Fruit fly (Drosophila melanogaster) whole organism, embryonic: ENCODE data around the gene CG31075.

Source experiments
- Abd-B ChIP-seq: fragments of 200-800 bp; sonication (Bioruptor generic); optimal IDR thresholded peaks from 2 replicates; lab custom pipeline; 2018; ENCODE audit warnings: missing biosample characterization, mild to moderate bottlenecking, missing genetic modification characterization, moderate library complexity
- Atf3 ChIP-seq: fragments of 200-800 bp; sonication (Bioruptor generic); optimal IDR thresholded peaks from 3 replicates; lab custom pipeline; 2016; ENCODE audit warnings: missing biosample characterization, missing genetic modification characterization
- Atf6 ChIP-seq: fragments of 200-800 bp; sonication (Bioruptor generic); IDR thresholded peaks from 2 replicates; pipeline ENCODE4 v1.3.6; 2022; ENCODE audit warnings: missing biosample characterization, missing genetic modification characterization
- Awh ChIP-seq: fragments of 200-800 bp; sonication (Bioruptor generic); IDR thresholded peaks from 2 replicates; pipeline ENCODE4, ENCODE4 v1.3.6; 2022; ENCODE audit warnings: missing biosample characterization, missing genetic modification characterization
- CG10462 ChIP-seq: fragments of 200-800 bp; sonication (Bioruptor generic); optimal IDR thresholded peaks from 2 replicates; lab custom pipeline; 2016; ENCODE audit warnings: missing biosample characterization, missing genetic modification characterization
- CG1233 ChIP-seq: fragments of 200-800 bp; sonication (Bioruptor generic); optimal IDR thresholded peaks from 4 replicates; lab custom pipeline; 2018; ENCODE audit warnings: missing biosample characterization, mild to moderate bottlenecking, missing genetic modification characterization
- CG12744 ChIP-seq: fragments of 200-800 bp; sonication (Bioruptor generic); optimal IDR thresholded peaks from 2 replicates; lab custom pipeline; 2016; ENCODE audit warnings: missing biosample characterization, missing genetic modification characterization
- CG12769 ChIP-seq: fragments of 200-800 bp; sonication (Bioruptor generic); optimal IDR thresholded peaks from 2 replicates; lab custom pipeline; 2019; ENCODE audit warnings: missing biosample characterization, mild to moderate bottlenecking, missing genetic modification characterization, moderate library complexity
- CG14050 ChIP-seq: fragments of 200-800 bp; sonication (Bioruptor generic); IDR thresholded peaks from 3 replicates; pipeline ENCODE4 v1.3.6; 2022; ENCODE audit warnings: missing biosample characterization, missing genetic modification characterization
- CG15479 ChIP-seq: fragments of 200-800 bp; sonication (Bioruptor generic); optimal IDR thresholded peaks from 3 replicates; lab custom pipeline; 2019; ENCODE audit warnings: missing biosample characterization, mild to moderate bottlenecking, missing genetic modification characterization, moderate library complexity
- CG18476 ChIP-seq: fragments of 200-800 bp; sonication (Bioruptor generic); optimal IDR thresholded peaks from 2 replicates; lab custom pipeline; 2016; ENCODE audit warnings: missing biosample characterization, mild to moderate bottlenecking, missing genetic modification characterization
- CG18764 ChIP-seq: fragments of 200-800 bp; sonication (Bioruptor generic); optimal IDR thresholded peaks from 3 replicates; lab custom pipeline; 2016; ENCODE audit warnings: missing biosample characterization, missing genetic modification characterization
- CG2202 ChIP-seq: fragments of 200-800 bp; sonication (Bioruptor generic); optimal IDR thresholded peaks from 2 replicates; lab custom pipeline; 2018; ENCODE audit warnings: missing biosample characterization, mild to moderate bottlenecking, missing genetic modification characterization
- CG31365 ChIP-seq: fragments of 200-800 bp; sonication (Bioruptor generic); optimal IDR thresholded peaks from 2 replicates; lab custom pipeline; 2018; ENCODE audit warnings: missing biosample characterization, mild to moderate bottlenecking, missing genetic modification characterization
- CG3847 ChIP-seq: fragments of 200-800 bp; sonication (Bioruptor generic); IDR thresholded peaks from 2 replicates; pipeline ENCODE4 v1.3.6; 2022; ENCODE audit warnings: missing biosample characterization, missing genetic modification characterization
- CG4854 ChIP-seq: fragments of 200-800 bp; sonication (Bioruptor generic); optimal IDR thresholded peaks from 2 replicates; lab custom pipeline; 2016; ENCODE audit warnings: missing biosample characterization, missing genetic modification characterization, inconsistent platforms
- CG5953 ChIP-seq: fragments of 200-800 bp; sonication (Bioruptor generic); IDR thresholded peaks from 2 replicates; pipeline ENCODE4 v1.3.6; 2022; ENCODE audit warnings: missing biosample characterization, missing genetic modification characterization
- CG7271 ChIP-seq: fragments of 200-800 bp; sonication (Bioruptor generic); optimal IDR thresholded peaks from 2 replicates; lab custom pipeline; 2018; ENCODE audit warnings: missing biosample characterization, mild to moderate bottlenecking, missing genetic modification characterization, moderate library complexity
- CG7839 ChIP-seq: fragments of 200-800 bp; sonication (Bioruptor generic); optimal IDR thresholded peaks from 3 replicates; lab custom pipeline; 2018; ENCODE audit warnings: missing biosample characterization, mild to moderate bottlenecking, missing genetic modification characterization, moderate library complexity
- CG7987 ChIP-seq: fragments of 200-800 bp; sonication (Bioruptor generic); optimal IDR thresholded peaks from 2 replicates; lab custom pipeline; 2018; ENCODE audit warnings: missing biosample characterization, mild to moderate bottlenecking, missing genetic modification characterization, moderate library complexity
- CG8924 ChIP-seq: fragments of 200-800 bp; optimal IDR thresholded peaks from 3 replicates; lab custom pipeline; 2019; ENCODE audit warnings: missing biosample characterization, mild to moderate bottlenecking, missing genetic modification characterization, moderate library complexity
- CG9727 ChIP-seq: fragments of 200-800 bp; sonication (Bioruptor generic); optimal IDR thresholded peaks from 3 replicates; lab custom pipeline; 2017; ENCODE audit warnings: missing biosample characterization, mild to moderate bottlenecking, missing genetic modification characterization
- CG9876 ChIP-seq: fragments of 200-800 bp; sonication (Bioruptor generic); optimal IDR thresholded peaks from 2 replicates; lab custom pipeline; 2016; ENCODE audit warnings: missing biosample characterization, missing genetic modification characterization
- Chrac-16 ChIP-seq: fragments of 200-800 bp; sonication (Bioruptor generic); optimal IDR thresholded peaks from 3 replicates; lab custom pipeline; 2016; ENCODE audit warnings: missing biosample characterization, missing genetic modification characterization
- Dip3 ChIP-seq: fragments of 200-800 bp; sonication (Bioruptor generic); optimal IDR thresholded peaks from 3 replicates; lab custom pipeline; 2016; ENCODE audit warnings: missing biosample characterization, missing genetic modification characterization
- GATAe ChIP-seq: fragments of 200-800 bp; sonication (Bioruptor generic); conservative IDR thresholded peaks from 2 replicates; pipeline ENCODE4 v1.3.6; 2022; ENCODE audit warnings: missing biosample characterization, missing genetic modification characterization
- Hey ChIP-seq: fragments of 200-800 bp; sonication (Bioruptor generic); optimal IDR thresholded peaks from 3 replicates; lab custom pipeline; 2018; ENCODE audit warnings: missing biosample characterization, mild to moderate bottlenecking, missing genetic modification characterization
- Hr39 ChIP-seq: fragments of >200 bp; optimal IDR thresholded peaks from 2 replicates; lab custom pipeline; 2017
- Jarid2 ChIP-seq: fragments of 200-800 bp; sonication (Bioruptor generic); optimal IDR thresholded peaks from 3 replicates; lab custom pipeline; 2017; ENCODE audit warnings: mild to moderate bottlenecking, missing biosample characterization, missing genetic modification reagents, missing genetic modification characterization
- NFAT ChIP-seq: fragments of 200-800 bp; sonication (Bioruptor generic); IDR thresholded peaks from 2 replicates; pipeline ENCODE4 v1.3.6; 2022; ENCODE audit warnings: missing biosample characterization, missing genetic modification characterization
- Optix ChIP-seq: fragments of 200-800 bp; sonication (Bioruptor generic); IDR thresholded peaks from 3 replicates; pipeline ENCODE4 v1.3.6; 2022; ENCODE audit warnings: missing biosample characterization, missing genetic modification characterization
- PHDP ChIP-seq: fragments of 200-800 bp; sonication (Bioruptor generic); optimal IDR thresholded peaks from 3 replicates; lab custom pipeline; 2018; ENCODE audit warnings: missing biosample characterization, mild to moderate bottlenecking, missing genetic modification characterization, moderate library complexity
- Sin3A ChIP-seq: fragments of >200 bp; optimal IDR thresholded peaks from 2 replicates; lab custom pipeline; 2018
- abd-A ChIP-seq: fragments of 200-800 bp; sonication (Bioruptor generic); optimal IDR thresholded peaks from 3 replicates; lab custom pipeline; 2019; ENCODE audit warnings: missing biosample characterization, mild to moderate bottlenecking, missing genetic modification characterization, moderate library complexity
- ase ChIP-seq: fragments of 200-800 bp; sonication (Bioruptor generic); IDR thresholded peaks from 3 replicates; pipeline ENCODE4 v1.3.6; 2022; ENCODE audit warnings: missing biosample characterization, missing genetic modification characterization
- ato ChIP-seq: fragments of 200-800 bp; sonication (Bioruptor generic); IDR thresholded peaks from 2 replicates; pipeline ENCODE4 v1.3.6; 2022; ENCODE audit warnings: missing biosample characterization, missing genetic modification characterization; ENCODE audit not compliant: partially characterized antibody
- caup ChIP-seq: fragments of 200-800 bp; sonication (Bioruptor generic); optimal IDR thresholded peaks from 3 replicates; lab custom pipeline; 2017; ENCODE audit warnings: missing biosample characterization, mild to moderate bottlenecking, missing genetic modification characterization, moderate library complexity; ENCODE audit not compliant: severe bottlenecking
- chif ChIP-seq, 2 experiments: fragments of 200-800 bp; sonication (Bioruptor generic); optimal IDR thresholded peaks; 3 replicates each; lab custom pipeline; 2016; ENCODE audit warnings: missing biosample characterization in 2 of 2, missing genetic modification characterization in 2 of 2
- ewg ChIP-seq: fragments of 200-800 bp; sonication (Bioruptor generic); optimal IDR thresholded peaks from 3 replicates; lab custom pipeline; 2017; ENCODE audit warnings: mild to moderate bottlenecking, missing biosample characterization, missing genetic modification reagents, missing genetic modification characterization
- exex ChIP-seq: fragments of 200-800 bp; sonication (Bioruptor generic); optimal IDR thresholded peaks from 4 replicates; lab custom pipeline; 2018; ENCODE audit warnings: missing biosample characterization, mild to moderate bottlenecking, missing genetic modification characterization, moderate library complexity
- fd102C ChIP-seq: fragments of 200-800 bp; sonication (Bioruptor generic); optimal IDR thresholded peaks from 2 replicates; lab custom pipeline; 2018; ENCODE audit warnings: missing biosample characterization, mild to moderate bottlenecking, missing genetic modification characterization, moderate library complexity
- fd64A ChIP-seq: fragments of 200-800 bp; sonication (Bioruptor generic); optimal IDR thresholded peaks from 3 replicates; lab custom pipeline; 2018; ENCODE audit warnings: missing biosample characterization, mild to moderate bottlenecking, missing genetic modification characterization
- fru ChIP-seq: fragments of >200 bp; optimal IDR thresholded peaks from 2 replicates; lab custom pipeline; 2017
- fu2 ChIP-seq: fragments of 200-800 bp; sonication (Bioruptor generic); optimal IDR thresholded peaks from 2 replicates; lab custom pipeline; 2016; ENCODE audit warnings: missing biosample characterization, missing genetic modification characterization
- hbn ChIP-seq: fragments of 200-800 bp; sonication (Bioruptor generic); IDR thresholded peaks from 2 replicates; pipeline ENCODE4 v1.3.6; 2022; ENCODE audit warnings: missing biosample characterization, missing genetic modification characterization; ENCODE audit not compliant: partially characterized antibody
- knrl ChIP-seq: fragments of 200-800 bp; sonication (Bioruptor generic); IDR thresholded peaks from 3 replicates; pipeline ENCODE4 v1.3.6; 2022; ENCODE audit warnings: missing biosample characterization, missing genetic modification characterization; ENCODE audit not compliant: partially characterized antibody
- pb ChIP-seq: fragments of 200-800 bp; sonication (Bioruptor generic); optimal IDR thresholded peaks from 3 replicates; lab custom pipeline; 2016; ENCODE audit warnings: missing biosample characterization, missing genetic modification characterization
- pho ChIP-seq: fragments of 200-800 bp; sonication (Bioruptor generic); optimal IDR thresholded peaks from 2 replicates; lab custom pipeline; 2016; ENCODE audit warnings: missing biosample characterization, missing genetic modification characterization
- repo ChIP-seq: fragments of 200-800 bp; sonication (Bioruptor generic); optimal IDR thresholded peaks from 2 replicates; lab custom pipeline; 2016; ENCODE audit warnings: missing biosample characterization, missing genetic modification characterization
- rib ChIP-seq: fragments of 200-800 bp; sonication (Bioruptor generic); IDR thresholded peaks from 2 replicates; pipeline ENCODE4 v1.3.6; 2022; ENCODE audit warnings: missing biosample characterization, missing genetic modification characterization
- tup ChIP-seq: fragments of 200-800 bp; sonication (Bioruptor generic); optimal IDR thresholded peaks from 2 replicates; lab custom pipeline; 2016; ENCODE audit warnings: missing biosample characterization, mild to moderate bottlenecking, missing genetic modification characterization, moderate library complexity

The CG31075 gene

dm6 chr3R:26954020-26954672 lies 34.2 kb downstream of the CG31075 start (continued):
- TF ChIP-seq CG18476 (GFP tag; lab: Kevin White, UChicago) (peak; percentile 32), NFAT (GFP tag; lab: Robert Waterston, UW) (no peak), CG12769 (no peak), Dip3 (GFP tag; lab: Kevin White, UChicago) (peak; percentile 5), CG7987 (peak; percentile 13), PHDP (tag; lab: Kevin White, UChicago) (peak; percentile 83), caup (GFP tag; lab: Kevin White, UChicago) (peak; percentile 66), ato (GFP tag; lab: Robert Waterston, UW) (no peak), ase (GFP tag; lab: Robert Waterston, UW) (peak; percentile 78), CG18764 (GFP tag; lab: Kevin White, UChicago) (peak; percentile 57), fru (no peak), CG15479 (no peak), pho (GFP tag; lab: Kevin White, UChicago) (no peak), ewg (GFP tag; lab: Kevin White, UChicago) (peak; percentile 66), exex (tag; lab: Kevin White, UChicago) (peak; percentile 23), pb (GFP tag; lab: Kevin White, UChicago) (peak; percentile 1), CG9876 (GFP tag; lab: Kevin White, UChicago) (no peak), Atf3 (GFP tag; lab: Kevin White, UChicago) (no peak), rib (GFP tag; lab: Robert Waterston, UW) (no peak), Chrac-16 (GFP tag; lab: Kevin White, UChicago) (peak; percentile 54), abd-A (no peak), GATAe (GFP tag; lab: Robert Waterston, UW) (no peak), CG7839 (peak; percentile 85), knrl (no peak), CG12744 (GFP tag; lab: Kevin White, UChicago) (no peak), CG10462 (GFP tag; lab: Kevin White, UChicago) (peak; percentile 19), Abd-B (GFP tag; lab: Kevin White, UChicago) (peak; percentile 62), Atf6 (GFP tag; lab: Robert Waterston, UW) (peak; percentile 61; the same call in 1 of the 2 replicates), CG5953 (GFP tag; lab: Robert Waterston, UW) (peak; percentile 85), Hr39 (lab: Kevin White, UChicago) (no peak), CG7271 (peak; percentile 30), tup (GFP tag; lab: Kevin White, UChicago) (no peak), repo (no peak), CG8924 (tag; lab: Kevin White, UChicago) (peak; percentile 86), CG14050 (GFP tag; lab: Robert Waterston, UW) (peak; percentile 78), Jarid2 (GFP tag; lab: Kevin White, UChicago) (peak; percentile 40), Sin3A (lab: Kevin White, UChicago) (no peak), fu2 (no peak), CG2202 (peak; percentile 32), Awh (GFP tag; lab: Robert Waterston, UW) (peak; percentile 84), Hey (tag; lab: Kevin White, UChicago) (no peak), chif (GFP tag; optimal IDR thresholded peaks at IDR 0.05; lab: Kevin White, UChicago) (no peak), CG4854 (GFP tag; lab: Kevin White, UChicago) (no peak), CG3847 (peak; percentile 50), fd102C (GFP tag; lab: Kevin White, UChicago) (no peak), fd64A (GFP tag; lab: Kevin White, UChicago) (no peak), CG9727 (peak; percentile 73), CG31365 (tag; lab: Kevin White, UChicago) (no peak), Optix (0 out of 3 replicates have a peak, but pooled peaks have one; percentile 36), hbn (GFP tag; lab: Robert Waterston, UW) (no peak), CG1233 (GFP tag; lab: Kevin White, UChicago) (peak; percentile 62)
